Worm (Caenorhabditis elegans) whole organism, L1 larva: ENCODE results near the gene clec-2.

Experiments used
- mab-9 ChIP-seq: fragments of 200-800 bp; sonication (Bioruptor generic); IDR thresholded peaks from 2 replicates; pipeline ENCODE4 v1.3.6; 2022; ENCODE audit warnings: missing genetic modification reagents, missing genetic modification characterization, missing compliant biosample characterization
- nhr-11 ChIP-seq: fragments of 150-350 bp; optimal IDR thresholded peaks from 2 replicates; lab custom pipeline; 2014; ENCODE audit warnings: missing biosample characterization, missing genetic modification characterization
- snu-23 ChIP-seq: sonication (generic microtip); optimal IDR thresholded peaks from 2 replicates; lab custom pipeline; 2016; ENCODE audit warnings: missing genetic modification characterization, missing compliant biosample characterization
- unc-62 ChIP-seq: fragments of 150-350 bp; optimal IDR thresholded peaks from 2 replicates; lab custom pipeline; 2014; ENCODE audit warnings: missing biosample characterization, missing genetic modification reagents, missing genetic modification characterization
- ztf-11 ChIP-seq, 2 experiments: sonication (generic microtip); optimal IDR thresholded peaks; 2 replicates each; lab custom pipeline; 2016 to 2017; ENCODE audit warnings: missing genetic modification characterization in 2 of 2, missing biosample characterization in 1 of 2, missing compliant biosample characterization in 1 of 2

DNA sequence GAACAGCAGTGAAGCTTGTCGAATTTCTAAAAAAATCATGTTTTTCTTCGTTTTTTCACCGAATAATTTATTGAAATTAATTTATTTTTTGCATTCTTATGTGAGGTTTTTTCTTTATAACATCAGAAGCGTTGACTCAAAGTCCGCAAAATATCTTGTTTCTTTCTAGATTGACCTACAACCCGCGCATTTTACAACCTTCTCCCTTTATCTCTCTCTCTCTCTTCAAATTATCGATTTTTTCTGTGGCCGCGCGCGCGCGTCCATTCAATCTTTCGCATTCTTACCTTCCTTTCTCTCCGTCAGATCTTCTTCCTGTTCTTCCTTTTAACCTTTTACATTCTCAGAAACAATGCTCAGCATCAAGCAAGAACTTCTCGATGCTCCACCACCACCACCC is 17.7 kb downstream of the clec-2 start, which contains the start of gene lido-12:
- TF ChIP-seq snu-23 (GFP tag; lab: Kevin White, UChicago) (no peak), mab-9 (no peak), unc-62 (no peak), nhr-11 (tag; lab: Kevin White, UChicago) (no peak), ztf-11 (tag; optimal IDR thresholded peaks at IDR 0.05; lab: Kevin White, UChicago) (no peak)
